Fruit fly (Drosophila melanogaster) whole organism, embryonic: ENCODE results near the gene ND-B16.6.

Experiments used
- B-H2 ChIP-seq: fragments of 200-800 bp; sonication (Bioruptor generic); optimal IDR thresholded peaks from 2 replicates; lab custom pipeline; 2018; ENCODE audit warnings: missing biosample characterization, mild to moderate bottlenecking, missing genetic modification characterization
- CG10147 ChIP-seq: fragments of 200-800 bp; sonication (Bioruptor generic); optimal IDR thresholded peaks from 2 replicates; lab custom pipeline; 2019; ENCODE audit warnings: missing biosample characterization, mild to moderate bottlenecking, missing genetic modification characterization, moderate library complexity
- CG14965 ChIP-seq: fragments of 200-800 bp; sonication (Bioruptor generic); optimal IDR thresholded peaks from 2 replicates; lab custom pipeline; 2016; ENCODE audit warnings: missing biosample characterization, missing genetic modification characterization, borderline replicate concordance
- CG15479 ChIP-seq: fragments of 200-800 bp; sonication (Bioruptor generic); optimal IDR thresholded peaks from 3 replicates; lab custom pipeline; 2019; ENCODE audit warnings: missing biosample characterization, mild to moderate bottlenecking, missing genetic modification characterization, moderate library complexity
- CG15601 ChIP-seq: fragments of 200-800 bp; sonication (Bioruptor generic); optimal IDR thresholded peaks from 3 replicates; lab custom pipeline; 2019; ENCODE audit warnings: missing biosample characterization, mild to moderate bottlenecking, missing genetic modification characterization, moderate library complexity
- CG17568 ChIP-seq: fragments of 200-800 bp; sonication (Bioruptor generic); optimal IDR thresholded peaks from 2 replicates; lab custom pipeline; 2018; ENCODE audit warnings: missing biosample characterization, mild to moderate bottlenecking, missing genetic modification characterization, moderate library complexity
- CG17912 ChIP-seq: fragments of 200-800 bp; sonication (Bioruptor generic); optimal IDR thresholded peaks from 2 replicates; lab custom pipeline; 2018; ENCODE audit warnings: missing biosample characterization, mild to moderate bottlenecking, missing genetic modification characterization
- CG18476 ChIP-seq: fragments of 200-800 bp; sonication (Bioruptor generic); optimal IDR thresholded peaks from 2 replicates; lab custom pipeline; 2016; ENCODE audit warnings: missing biosample characterization, mild to moderate bottlenecking, missing genetic modification characterization
- CG2129 ChIP-seq: fragments of 200-800 bp; sonication (Bioruptor generic); IDR thresholded peaks from 2 replicates; pipeline ENCODE4 v1.3.6; 2022; ENCODE audit warnings: missing biosample characterization, missing genetic modification characterization; ENCODE audit not compliant: partially characterized antibody
- CG2199 ChIP-seq: fragments of 200-800 bp; sonication (Bioruptor generic); IDR thresholded peaks from 3 replicates; pipeline ENCODE4 v1.3.6; 2022; ENCODE audit warnings: missing biosample characterization, missing genetic modification characterization
- CG30020 ChIP-seq: fragments of 200-800 bp; optimal IDR thresholded peaks from 2 replicates; lab custom pipeline; 2019; ENCODE audit warnings: missing biosample characterization, mild to moderate bottlenecking, missing genetic modification characterization, moderate library complexity
- CG3065 ChIP-seq: fragments of 200-800 bp; sonication (Bioruptor generic); optimal IDR thresholded peaks from 2 replicates; lab custom pipeline; 2016; ENCODE audit warnings: missing biosample characterization, missing genetic modification characterization
- CG31388 ChIP-seq: fragments of 200-800 bp; sonication (Bioruptor generic); optimal IDR thresholded peaks from 2 replicates; lab custom pipeline; 2016; ENCODE audit warnings: missing biosample characterization, missing genetic modification characterization
- CG32532 ChIP-seq: fragments of 200-800 bp; sonication (Bioruptor generic); IDR thresholded peaks from 2 replicates; pipeline ENCODE4 v1.3.6; 2022; ENCODE audit warnings: missing biosample characterization, missing genetic modification characterization
- CG4424 ChIP-seq: fragments of 200-800 bp; sonication (Bioruptor generic); optimal IDR thresholded peaks from 3 replicates; lab custom pipeline; 2016; ENCODE audit warnings: missing biosample characterization, missing genetic modification characterization
- CG5180 ChIP-seq: fragments of 200-800 bp; sonication (Bioruptor generic); optimal IDR thresholded peaks from 3 replicates; lab custom pipeline; 2017; ENCODE audit warnings: missing biosample characterization, missing genetic modification characterization, mild to moderate bottlenecking, moderate library complexity, missing genetic modification reagents
- CG8924 ChIP-seq: fragments of 200-800 bp; optimal IDR thresholded peaks from 3 replicates; lab custom pipeline; 2019; ENCODE audit warnings: missing biosample characterization, mild to moderate bottlenecking, missing genetic modification characterization, moderate library complexity
- CG9727 ChIP-seq: fragments of 200-800 bp; sonication (Bioruptor generic); optimal IDR thresholded peaks from 3 replicates; lab custom pipeline; 2017; ENCODE audit warnings: missing biosample characterization, mild to moderate bottlenecking, missing genetic modification characterization
- CoRest ChIP-seq: fragments of 200-800 bp; sonication (Bioruptor generic); optimal IDR thresholded peaks from 3 replicates; lab custom pipeline; 2018; ENCODE audit warnings: missing biosample characterization, mild to moderate bottlenecking, missing genetic modification characterization, moderate library complexity
- CrebB ChIP-seq: fragments of 200-800 bp; sonication (Bioruptor generic); optimal IDR thresholded peaks from 3 replicates; lab custom pipeline; 2018; ENCODE audit warnings: missing biosample characterization, mild to moderate bottlenecking, missing genetic modification characterization
- D19B ChIP-seq: fragments of 200-800 bp; sonication (Bioruptor generic); optimal IDR thresholded peaks from 2 replicates; lab custom pipeline; 2017; ENCODE audit warnings: missing biosample characterization, mild to moderate bottlenecking, missing genetic modification characterization
- Dad ChIP-seq: fragments of 200-800 bp; sonication (Bioruptor generic); optimal IDR thresholded peaks from 3 replicates; lab custom pipeline; 2016; ENCODE audit warnings: missing biosample characterization, missing genetic modification characterization
- E2f2 ChIP-seq: fragments of 200-800 bp; sonication (Bioruptor generic); IDR thresholded peaks from 2 replicates; pipeline ENCODE4 v1.3.6; 2022; ENCODE audit warnings: missing biosample characterization, missing genetic modification characterization
- HLH3B ChIP-seq: fragments of 200-800 bp; sonication (Bioruptor generic); IDR thresholded peaks from 2 replicates; pipeline ENCODE4 v1.3.6; 2022; ENCODE audit warnings: missing biosample characterization, missing genetic modification characterization
- Hr39 ChIP-seq: fragments of >200 bp; optimal IDR thresholded peaks from 2 replicates; lab custom pipeline; 2017
- MBD-R2 ChIP-seq: fragments of 200-800 bp; sonication (Bioruptor generic); IDR thresholded peaks from 2 replicates; pipeline ENCODE4 v1.3.6; 2022; ENCODE audit warnings: missing biosample characterization, missing genetic modification characterization
- Med ChIP-seq: fragments of 200-800 bp; sonication (Bioruptor generic); peaks from one replicate; lab custom pipeline; 2016; ENCODE audit warnings: missing biosample characterization, missing genetic modification characterization, mild to moderate bottlenecking, inconsistent platforms, moderate library complexity
- Optix ChIP-seq: fragments of 200-800 bp; sonication (Bioruptor generic); IDR thresholded peaks from 3 replicates; pipeline ENCODE4 v1.3.6; 2022; ENCODE audit warnings: missing biosample characterization, missing genetic modification characterization
- Taf1 ChIP-seq: fragments of 200-800 bp; sonication (Bioruptor generic); IDR thresholded peaks from 2 replicates; pipeline ENCODE4 v1.3.6; 2022; ENCODE audit warnings: missing biosample characterization, missing genetic modification characterization
- Xrp1 ChIP-seq: fragments of 200-800 bp; sonication (Bioruptor generic); IDR thresholded peaks from 2 replicates; pipeline ENCODE4 v1.3.6; 2022; ENCODE audit warnings: missing biosample characterization, missing genetic modification characterization
- ab ChIP-seq: fragments of 200-800 bp; sonication (Bioruptor generic); optimal IDR thresholded peaks from 2 replicates; lab custom pipeline; 2016; ENCODE audit warnings: missing biosample characterization, missing genetic modification characterization
- ara ChIP-seq: fragments of 200-800 bp; sonication (Bioruptor generic); IDR thresholded peaks from 2 replicates; pipeline ENCODE4 v1.3.6; 2022; ENCODE audit warnings: missing biosample characterization, missing genetic modification characterization
- az2 ChIP-seq: fragments of 200-800 bp; sonication (Bioruptor generic); optimal IDR thresholded peaks from 3 replicates; lab custom pipeline; 2016; ENCODE audit warnings: missing biosample characterization, missing genetic modification characterization
- cato ChIP-seq: fragments of 200-800 bp; sonication (Bioruptor generic); optimal IDR thresholded peaks from 2 replicates; lab custom pipeline; 2016; ENCODE audit warnings: missing biosample characterization, missing genetic modification characterization, borderline replicate concordance
- danr ChIP-seq: fragments of 200-800 bp; sonication (Bioruptor generic); IDR thresholded peaks from 2 replicates; pipeline ENCODE4 v1.3.6; 2022; ENCODE audit warnings: missing biosample characterization, missing genetic modification characterization
- dysf ChIP-seq: fragments of 200-800 bp; sonication (Bioruptor generic); IDR thresholded peaks from 3 replicates; pipeline ENCODE4 v1.3.6; 2022; ENCODE audit warnings: missing biosample characterization, missing genetic modification characterization
- gcm2 ChIP-seq: fragments of 200-800 bp; sonication (Bioruptor generic); optimal IDR thresholded peaks from 2 replicates; lab custom pipeline; 2016; ENCODE audit warnings: missing biosample characterization, missing genetic modification characterization
- insv ChIP-seq, 2 experiments: fragments of 200-800 bp; sonication (Bioruptor generic); optimal IDR thresholded peaks; 3 replicates each; lab custom pipeline; 2016 to 2018; ENCODE audit warnings: missing biosample characterization in 2 of 2, missing genetic modification characterization in 2 of 2
- lov ChIP-seq, 2 experiments: fragments of 200-800 bp in 1 of 2; fragments of >200 bp in 1 of 2; sonication (Bioruptor generic) in 1 of 2; IDR thresholded peaks in 1 of 2; optimal IDR thresholded peaks in 1 of 2; 2 replicates in 1 of 2; 3 replicates in 1 of 2; pipeline versions ENCODE4 v1.3.6 to Lab custom; 2017 to 2022; ENCODE audit warnings: missing biosample characterization in 1 of 2, missing genetic modification characterization in 1 of 2
- nerfin-1 ChIP-seq: fragments of 200-800 bp; sonication (Bioruptor generic); optimal IDR thresholded peaks from 3 replicates; lab custom pipeline; 2019; ENCODE audit warnings: missing biosample characterization, mild to moderate bottlenecking, missing genetic modification characterization, moderate library complexity
- pho ChIP-seq: fragments of 200-800 bp; sonication (Bioruptor generic); optimal IDR thresholded peaks from 2 replicates; lab custom pipeline; 2016; ENCODE audit warnings: missing biosample characterization, missing genetic modification characterization
- phol ChIP-seq: fragments of 200-800 bp; sonication (Bioruptor generic); optimal IDR thresholded peaks from 3 replicates; lab custom pipeline; 2018; ENCODE audit warnings: missing biosample characterization, mild to moderate bottlenecking, missing genetic modification characterization, moderate library complexity
- sim ChIP-seq: fragments of 200-800 bp; sonication (Bioruptor generic); IDR thresholded peaks from 2 replicates; pipeline ENCODE4 v1.3.6; 2022; ENCODE audit warnings: missing biosample characterization, missing genetic modification characterization
- trem ChIP-seq: fragments of 200-800 bp; optimal IDR thresholded peaks from 3 replicates; lab custom pipeline; 2019; ENCODE audit warnings: missing biosample characterization, mild to moderate bottlenecking, missing genetic modification characterization, moderate library complexity
- tx ChIP-seq: fragments of 200-800 bp; sonication (Bioruptor generic); optimal IDR thresholded peaks from 2 replicates; lab custom pipeline; 2016; ENCODE audit warnings: missing biosample characterization, missing genetic modification characterization
- unc-4 ChIP-seq: fragments of 200-800 bp; sonication (Bioruptor generic); IDR thresholded peaks from 2 replicates; pipeline ENCODE4 v1.3.6; 2022; ENCODE audit warnings: missing biosample characterization, missing genetic modification characterization; ENCODE audit not compliant: partially characterized antibody
- vvl ChIP-seq: fragments of 200-800 bp; sonication (Bioruptor generic); IDR thresholded peaks from 2 replicates; pipeline ENCODE4 v1.3.6; 2022; ENCODE audit warnings: missing biosample characterization, missing genetic modification characterization
- wor ChIP-seq: fragments of 200-800 bp; sonication (Bioruptor generic); IDR thresholded peaks from 2 replicates; pipeline ENCODE4 v1.3.6; 2022; ENCODE audit warnings: missing biosample characterization, missing genetic modification characterization

Gene ND-B16.6

dm6 chrX:6351917-6352768 is 1.9 kb upstream of the ND-B16.6 start (continued):
- TF ChIP-seq insv (GFP tag; optimal IDR thresholded peaks at IDR 0.05; lab: Kevin White, UChicago) = peak in 1 of 2 experiments; percentile 14
- peak; percentile 44 for TF ChIP-seq CG9727 (GFP tag; lab: Kevin White, UChicago)
- peak; percentile 21 for TF ChIP-seq trem (tag; lab: Kevin White, UChicago)
- TF ChIP-seq HLH3B (GFP tag; lab: Robert Waterston, UW) = 0 out of 2 replicates have a peak, but pooled peaks have one; percentile 14
- TF ChIP-seq CG18476 (GFP tag; lab: Kevin White, UChicago) = no peak
- TF ChIP-seq CrebB (tag; lab: Kevin White, UChicago) = peak; percentile 1
- no peak for TF ChIP-seq CG5180
- TF ChIP-seq dysf (GFP tag; lab: Robert Waterston, UW) = 0 out of 3 replicates have a peak, but pooled peaks have one; percentile 20
- TF ChIP-seq cato (GFP tag; lab: Kevin White, UChicago) = no peak
- TF ChIP-seq Optix (GFP tag; lab: Robert Waterston, UW) = peak; percentile 36; the same call in 1 of the 3 replicates
- TF ChIP-seq tx (GFP tag; lab: Kevin White, UChicago) = peak; percentile 10
- TF ChIP-seq B-H2 = no peak
- no peak for TF ChIP-seq CG2199 (GFP tag; lab: Robert Waterston, UW)
- TF ChIP-seq ab (GFP tag; lab: Kevin White, UChicago) = no peak
- TF ChIP-seq CG3065 (GFP tag; lab: Kevin White, UChicago) = peak; percentile 34
- TF ChIP-seq gcm2 (GFP tag; lab: Kevin White, UChicago) = no peak
- TF ChIP-seq CG17568 (GFP tag; lab: Kevin White, UChicago) = no peak
- TF ChIP-seq Hr39 = no peak
- no peak for TF ChIP-seq CG30020 (tag; lab: Kevin White, UChicago)
- TF ChIP-seq ara (GFP tag; lab: Robert Waterston, UW) = no peak
- no peak for TF ChIP-seq CG2129
- no peak for TF ChIP-seq Taf1 (GFP tag; lab: Robert Waterston, UW)
- TF ChIP-seq CG10147 (GFP tag; lab: Kevin White, UChicago) = no peak
- peak; percentile 57; the same call in 1 of the 2 replicates for TF ChIP-seq vvl
- no peak for TF ChIP-seq Dad (GFP tag; lab: Kevin White, UChicago)
- 0 out of 2 replicates have a peak, but pooled peaks have one; percentile 6 for TF ChIP-seq sim (GFP tag; lab: Robert Waterston, UW)
- TF ChIP-seq MBD-R2 (GFP tag; lab: Robert Waterston, UW) = 0 out of 2 replicates have a peak, but pooled peaks have one; percentile 24
- no peak for TF ChIP-seq wor
- TF ChIP-seq D19B (GFP tag; lab: Kevin White, UChicago) = no peak
- TF ChIP-seq danr (GFP tag; lab: Robert Waterston, UW) = no peak
- peak; percentile 26 for TF ChIP-seq CoRest (tag; lab: Kevin White, UChicago)
- TF ChIP-seq CG8924 (tag; lab: Kevin White, UChicago) = peak; percentile 15
- TF ChIP-seq E2f2 = peak; percentile 89
- no peak for TF ChIP-seq CG31388
- TF ChIP-seq Xrp1 = peak; percentile 27; the same call in 1 of the 2 replicates
- TF ChIP-seq CG15601 (tag; lab: Kevin White, UChicago) = peak; percentile 17
- peak; percentile 56; the same call in 1 of the 2 replicates for TF ChIP-seq CG32532 (GFP tag; lab: Robert Waterston, UW)
- peak; percentile 40; the same call in 1 of the 2 replicates for TF ChIP-seq unc-4 (GFP tag; lab: Robert Waterston, UW)
- no peak for TF ChIP-seq az2 (GFP tag; lab: Kevin White, UChicago)
- peak; percentile 86 for TF ChIP-seq nerfin-1 (tag; lab: Kevin White, UChicago)
- peak; percentile 47 for TF ChIP-seq phol (tag; lab: Kevin White, UChicago)
- TF ChIP-seq Med (GFP tag; lab: Kevin White, UChicago) = peak; percentile 88
- no peak for TF ChIP-seq CG4424 (GFP tag; lab: Kevin White, UChicago)
- TF ChIP-seq CG14965 (GFP tag; lab: Kevin White, UChicago) = no peak
- TF ChIP-seq lov (optimal IDR thresholded peaks at IDR 0.05; lab: Kevin White, UChicago) = no peak
- no peak for TF ChIP-seq lov (GFP tag; IDR thresholded peaks at IDR 0.05; lab: Robert Waterston, UW)
- no peak for TF ChIP-seq CG17912 (GFP tag; lab: Kevin White, UChicago)
- peak; percentile 4 for TF ChIP-seq pho
- peak; percentile 20 for TF ChIP-seq CG15479 (GFP tag; lab: Kevin White, UChicago)
